Worm (Caenorhabditis elegans) whole organism, late embryonic: ENCODE results near the gene shk-1.

Experiments
- C38D4.7 ChIP-seq: fragments of 200-800 bp; sonication (Bioruptor generic); optimal IDR thresholded peaks from 2 replicates; lab custom pipeline; 2018; ENCODE audit warnings: mild to moderate bottlenecking, missing genetic modification characterization, moderate library complexity, missing compliant biosample characterization
- K02D7.2 ChIP-seq: sonication (generic microtip); optimal IDR thresholded peaks from 2 replicates; lab custom pipeline; 2017; ENCODE audit warnings: mild to moderate bottlenecking, missing genetic modification characterization, missing compliant biosample characterization
- K09A11.1 ChIP-seq: sonication (generic microtip); optimal IDR thresholded peaks from 2 replicates; lab custom pipeline; 2017; ENCODE audit warnings: antibody characterized with exemption, mild to moderate bottlenecking, missing genetic modification characterization, missing compliant biosample characterization; ENCODE audit not compliant: insufficient read depth
- T23F11.4 ChIP-seq: fragments of 200-800 bp; sonication (Bioruptor generic); optimal IDR thresholded peaks from 2 replicates; lab custom pipeline; 2018; ENCODE audit warnings: mild to moderate bottlenecking, missing genetic modification characterization, missing compliant biosample characterization
- Y22D7AL.16 ChIP-seq: sonication (generic microtip); optimal IDR thresholded peaks from 2 replicates; lab custom pipeline; 2016; ENCODE audit warnings: missing genetic modification characterization, missing compliant biosample characterization
- ahr-1 ChIP-seq: sonication (generic microtip); optimal IDR thresholded peaks from 2 replicates; lab custom pipeline; 2016; ENCODE audit warnings: missing genetic modification characterization, missing compliant biosample characterization
- ceh-14 ChIP-seq: sonication (generic microtip); optimal IDR thresholded peaks from 2 replicates; lab custom pipeline; 2016; ENCODE audit warnings: missing genotype, missing genetic modification characterization, missing compliant biosample characterization
- ceh-18 ChIP-seq: sonication (generic microtip); optimal IDR thresholded peaks from 2 replicates; lab custom pipeline; 2016; ENCODE audit warnings: missing genetic modification characterization, missing compliant biosample characterization
- ceh-30 ChIP-seq: fragments of 150-350 bp; optimal IDR thresholded peaks from 2 replicates; lab custom pipeline; 2014; ENCODE audit warnings: missing biosample characterization, missing genetic modification characterization
- ceh-31 ChIP-seq: sonication (generic microtip); optimal IDR thresholded peaks from 2 replicates; lab custom pipeline; 2016; ENCODE audit warnings: missing genetic modification characterization, missing compliant biosample characterization
- ceh-34 ChIP-seq: sonication (generic microtip); optimal IDR thresholded peaks from 2 replicates; lab custom pipeline; 2016; ENCODE audit warnings: mild to moderate bottlenecking, missing genetic modification characterization, missing compliant biosample characterization
- ceh-45 ChIP-seq: fragments of 200-800 bp; sonication (Bioruptor generic); IDR thresholded peaks from 2 replicates; pipeline ENCODE4 v1.3.6; 2022; ENCODE audit warnings: missing genetic modification reagents, missing genetic modification characterization, missing compliant biosample characterization
- ceh-6 ChIP-seq: fragments of 200-800 bp; sonication (Bioruptor generic); optimal IDR thresholded peaks from 2 replicates; lab custom pipeline; 2018; ENCODE audit warnings: mild to moderate bottlenecking, missing genetic modification characterization, missing compliant biosample characterization
- ceh-9 ChIP-seq: sonication (generic microtip); optimal IDR thresholded peaks from 2 replicates; lab custom pipeline; 2016; ENCODE audit warnings: mild to moderate bottlenecking, missing genetic modification characterization, inconsistent platforms, missing compliant biosample characterization
- che-1 ChIP-seq: sonication (generic microtip); optimal IDR thresholded peaks from 2 replicates; lab custom pipeline; 2016; ENCODE audit warnings: mild to moderate bottlenecking, missing genetic modification characterization, missing compliant biosample characterization
- dve-1 ChIP-seq: sonication (generic microtip); optimal IDR thresholded peaks from 2 replicates; lab custom pipeline; 2017; ENCODE audit warnings: antibody characterized with exemption, mild to moderate bottlenecking, missing genetic modification characterization, missing compliant biosample characterization
- elt-2 ChIP-seq: sonication (generic microtip); optimal IDR thresholded peaks from 2 replicates; lab custom pipeline; 2016; ENCODE audit warnings: missing genetic modification reagents, missing genetic modification characterization, missing compliant biosample characterization
- elt-4 ChIP-seq: sonication (generic microtip); optimal IDR thresholded peaks from 2 replicates; lab custom pipeline; 2016; ENCODE audit warnings: missing genetic modification characterization, missing compliant biosample characterization
- ets-4 ChIP-seq: sonication (generic microtip); optimal IDR thresholded peaks from 2 replicates; lab custom pipeline; 2016; ENCODE audit warnings: missing genetic modification characterization, missing compliant biosample characterization
- hlh-13 ChIP-seq: fragments of 200-800 bp; sonication (Bioruptor generic); optimal IDR thresholded peaks from 2 replicates; lab custom pipeline; 2018; ENCODE audit warnings: mild to moderate bottlenecking, missing genetic modification characterization, missing compliant biosample characterization
- hlh-30 ChIP-seq: sonication (generic microtip); optimal IDR thresholded peaks from 2 replicates; lab custom pipeline; 2017; ENCODE audit warnings: antibody characterized with exemption, missing genetic modification characterization, missing compliant biosample characterization; ENCODE audit not compliant: insufficient read depth
- hlh-6 ChIP-seq: sonication (generic microtip); optimal IDR thresholded peaks from 2 replicates; lab custom pipeline; 2016; ENCODE audit warnings: missing genotype, missing genetic modification characterization, missing compliant biosample characterization
- lin-11 ChIP-seq: fragments of 200-800 bp; sonication (Bioruptor generic); optimal IDR thresholded peaks from 2 replicates; lab custom pipeline; 2018; ENCODE audit warnings: mild to moderate bottlenecking, missing genetic modification characterization, missing compliant biosample characterization
- mec-3 ChIP-seq: sonication (generic microtip); optimal IDR thresholded peaks from 2 replicates; lab custom pipeline; 2016; ENCODE audit warnings: borderline replicate concordance, missing genetic modification characterization, missing compliant biosample characterization
- nhr-11 ChIP-seq: fragments of 150-350 bp; optimal IDR thresholded peaks from 2 replicates; lab custom pipeline; 2014; ENCODE audit warnings: missing biosample characterization, missing genetic modification characterization
- nhr-232 ChIP-seq: sonication (generic microtip); optimal IDR thresholded peaks from 2 replicates; lab custom pipeline; 2016; ENCODE audit warnings: missing genetic modification characterization, missing compliant biosample characterization
- odd-2 ChIP-seq: sonication (generic microtip); optimal IDR thresholded peaks from 2 replicates; lab custom pipeline; 2017; ENCODE audit warnings: antibody characterized with exemption, mild to moderate bottlenecking, missing genetic modification characterization, missing compliant biosample characterization
- pha-2 ChIP-seq: sonication (generic microtip); optimal IDR thresholded peaks from 2 replicates; lab custom pipeline; 2017; ENCODE audit warnings: mild to moderate bottlenecking, missing genetic modification characterization, missing compliant biosample characterization
- pha-4 ChIP-seq: fragments of 150-350 bp; optimal IDR thresholded peaks from 2 replicates; lab custom pipeline; 2018; ENCODE audit warnings: missing biosample characterization, missing genetic modification reagents, missing genetic modification characterization
- pqm-1 ChIP-seq: sonication (generic microtip); optimal IDR thresholded peaks from 2 replicates; lab custom pipeline; 2016; ENCODE audit warnings: missing genetic modification characterization, missing compliant biosample characterization
- rnt-1 ChIP-seq: sonication (generic microtip); optimal IDR thresholded peaks from 2 replicates; lab custom pipeline; 2016; ENCODE audit warnings: missing genetic modification characterization, missing compliant biosample characterization
- sox-2 ChIP-seq: fragments of 200-800 bp; sonication (Bioruptor generic); IDR thresholded peaks from 2 replicates; pipeline ENCODE4 v1.3.6; 2022; ENCODE audit warnings: missing genetic modification reagents, missing genetic modification characterization, missing compliant biosample characterization
- sox-4 ChIP-seq: sonication (generic microtip); optimal IDR thresholded peaks from 2 replicates; lab custom pipeline; 2017; ENCODE audit warnings: mild to moderate bottlenecking, missing genetic modification characterization, inconsistent platforms, missing compliant biosample characterization
- syd-9 ChIP-seq: sonication (generic microtip); optimal IDR thresholded peaks from 2 replicates; lab custom pipeline; 2016; ENCODE audit warnings: mild to moderate bottlenecking, missing genetic modification characterization, moderate library complexity, missing compliant biosample characterization
- tbx-7 ChIP-seq: sonication (generic microtip); optimal IDR thresholded peaks from 2 replicates; lab custom pipeline; 2016; ENCODE audit warnings: missing genotype, missing genetic modification characterization, missing compliant biosample characterization
- ttx-3 ChIP-seq: sonication (generic microtip); optimal IDR thresholded peaks from 2 replicates; lab custom pipeline; 2016; ENCODE audit warnings: missing genetic modification reagents, missing genetic modification characterization, missing compliant biosample characterization
- unc-42 ChIP-seq: sonication (generic microtip); optimal IDR thresholded peaks from 2 replicates; lab custom pipeline; 2016; ENCODE audit warnings: missing genotype, missing genetic modification characterization, missing compliant biosample characterization
- unc-55 ChIP-seq: sonication (generic microtip); optimal IDR thresholded peaks from 2 replicates; lab custom pipeline; 2017; ENCODE audit warnings: missing biosample characterization, missing genetic modification reagents, missing genetic modification characterization
- unc-86 ChIP-seq: sonication (generic microtip); optimal IDR thresholded peaks from 2 replicates; lab custom pipeline; 2016; ENCODE audit warnings: missing genetic modification characterization, missing compliant biosample characterization
- ztf-16 ChIP-seq: sonication (generic microtip); optimal IDR thresholded peaks from 2 replicates; lab custom pipeline; 2017; ENCODE audit warnings: missing genetic modification characterization, missing compliant biosample characterization

Gene shk-1

DNA sequence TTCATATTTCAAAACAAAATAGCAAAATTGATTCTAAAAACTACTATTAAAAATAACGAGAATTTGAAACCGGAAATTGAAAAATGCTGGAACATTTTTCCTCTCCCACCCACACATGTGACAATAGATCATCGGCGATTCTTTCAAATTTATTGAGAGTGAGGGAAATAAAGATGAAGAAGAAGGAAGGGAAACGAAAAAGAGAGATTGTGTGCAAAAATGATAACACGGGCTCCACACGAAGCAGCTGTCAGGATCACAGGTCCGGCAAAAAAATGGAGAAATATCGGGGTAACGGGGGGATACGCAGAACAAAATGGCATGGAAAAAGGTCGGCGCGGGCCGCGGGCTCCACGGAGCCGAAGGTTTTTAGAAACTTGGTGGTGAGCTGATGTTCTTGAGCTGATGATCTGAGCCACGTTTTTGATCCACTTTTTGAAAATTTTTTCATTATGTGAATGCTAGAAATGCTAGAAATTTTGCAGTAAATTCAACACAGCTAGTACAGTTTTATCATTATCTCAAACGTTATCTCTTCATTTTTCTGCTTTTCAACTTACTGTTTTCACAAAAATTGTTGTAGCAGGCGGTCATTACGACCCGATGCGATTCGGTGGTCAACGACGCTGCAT is at the start of gene shk-1:
TSS of gene shk-1 (plus strand) at position 582 of the 632 bp plus-strand sequence.
- TF ChIP-seq ceh-18 (peak; percentile 77), C38D4.7 (GFP tag; lab: Kevin White, UChicago) (no peak), ttx-3 (no peak), rnt-1 (tag; lab: Kevin White, UChicago) (peak; percentile 23), ets-4 (tag; lab: Kevin White, UChicago) (no peak), nhr-11 (tag; lab: Kevin White, UChicago) (peak; percentile 87)
- TF ChIP-seq, all 69 proteins: peak for 3

DNA sequence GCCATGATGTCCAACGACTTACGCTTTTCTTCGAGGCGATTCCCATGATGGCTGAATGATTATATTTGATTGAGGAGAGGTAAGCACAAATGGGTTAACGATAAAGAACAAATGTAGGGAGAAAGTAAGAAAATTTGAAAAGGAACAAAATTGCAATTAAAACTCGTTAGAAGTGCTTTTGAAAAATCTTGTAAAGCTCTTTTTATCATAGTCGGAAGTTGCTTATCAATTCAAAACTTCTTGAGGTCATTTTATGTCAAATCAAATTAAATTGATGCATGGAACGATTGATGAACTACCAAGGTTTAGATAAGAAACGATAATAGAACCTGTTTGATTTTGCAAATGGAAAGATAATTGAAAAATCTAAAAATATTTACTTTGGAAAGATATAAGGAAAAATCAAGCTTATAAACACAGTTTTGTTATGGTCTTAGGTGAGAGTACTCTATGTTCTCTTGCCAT is 49.2 kb upstream of the shk-1 start, which contains the start of gene glt-5:
TSS of gene glt-5 (minus strand) at position 51 of the 465 bp plus-strand sequence.
- TF ChIP-seq K09A11.1 (tag; lab: Kevin White, UChicago): no peak
- TF ChIP-seq syd-9 (tag; lab: Kevin White, UChicago): no peak
- no peak for TF ChIP-seq elt-2 (tag; lab: Kevin White, UChicago)
- no peak for TF ChIP-seq pha-2 (tag; lab: Kevin White, UChicago)
- no peak for TF ChIP-seq mec-3 (tag; lab: Kevin White, UChicago)
- TF ChIP-seq unc-55 (GFP tag; lab: Kevin White, UChicago): no peak
- no peak for TF ChIP-seq odd-2 (tag; lab: Kevin White, UChicago)
- TF ChIP-seq unc-86 (tag; lab: Kevin White, UChicago): no peak
- no peak for TF ChIP-seq tbx-7 (tag; lab: Kevin White, UChicago)
- no peak for TF ChIP-seq pqm-1 (tag; lab: Kevin White, UChicago)
- no peak for TF ChIP-seq ahr-1 (tag; lab: Kevin White, UChicago)
- TF ChIP-seq ceh-30 (tag; lab: Kevin White, UChicago): no peak
- no peak for TF ChIP-seq ceh-45
- no peak for TF ChIP-seq ceh-34
- no peak for TF ChIP-seq elt-4
- TF ChIP-seq hlh-30 (tag; lab: Kevin White, UChicago): no peak
- no peak for TF ChIP-seq T23F11.4 (GFP tag; lab: Kevin White, UChicago)
- no peak for TF ChIP-seq dve-1 (tag; lab: Kevin White, UChicago)

DNA sequence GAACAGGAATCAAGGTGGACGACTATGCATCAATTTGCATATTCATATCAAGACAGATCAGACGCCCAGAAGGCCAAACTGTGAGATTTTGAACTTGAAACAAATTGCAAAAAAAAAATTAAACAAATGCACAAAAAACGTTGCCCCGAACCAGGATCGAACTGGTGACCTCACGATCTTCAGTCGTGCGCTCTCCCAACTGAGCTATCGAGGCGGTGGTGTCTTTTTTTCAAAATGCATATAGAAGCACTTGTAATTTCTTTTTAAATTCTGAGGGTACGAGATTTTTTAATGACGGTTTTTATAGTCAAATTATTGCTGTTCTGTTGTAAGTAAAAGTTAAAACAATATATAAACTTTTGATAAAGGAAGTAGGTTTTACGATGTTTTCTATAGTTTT is 44.9 kb upstream of the shk-1 start:
- TF ChIP-seq ceh-30 (tag; lab: Kevin White, UChicago): no peak
- no peak for TF ChIP-seq hlh-13
- TF ChIP-seq pha-4 (tag; lab: Kevin White, UChicago): no peak
- TF ChIP-seq ztf-16 (tag; lab: Kevin White, UChicago): no peak
- TF ChIP-seq nhr-11 (tag; lab: Kevin White, UChicago): no peak
- TF ChIP-seq ceh-14 (tag; lab: Kevin White, UChicago): no peak
- TF ChIP-seq ceh-31: no peak
- no peak for TF ChIP-seq T23F11.4 (GFP tag; lab: Kevin White, UChicago)
- TF ChIP-seq K02D7.2 (tag; lab: Kevin White, UChicago): no peak
- no peak for TF ChIP-seq sox-2 (GFP tag; lab: Robert Waterston, UW)
- TF ChIP-seq ceh-9 (tag; lab: Kevin White, UChicago): no peak
- TF ChIP-seq lin-11 (tag; lab: Kevin White, UChicago): no peak
- TF ChIP-seq sox-4 (tag; lab: Kevin White, UChicago): no peak
- TF ChIP-seq hlh-6 (tag; lab: Kevin White, UChicago): no peak
- TF ChIP-seq ceh-6 (GFP tag; lab: Kevin White, UChicago): no peak
- no peak for TF ChIP-seq che-1
- TF ChIP-seq unc-42 (tag; lab: Kevin White, UChicago): no peak
- no peak for TF ChIP-seq dve-1 (tag; lab: Kevin White, UChicago)
- TF ChIP-seq nhr-232: no peak
- no peak for TF ChIP-seq Y22D7AL.16 (tag; lab: Kevin White, UChicago)
